Worm (Caenorhabditis elegans) whole organism, young adult: ENCODE results near the gene pcrg-1.

Experiments
- B0035.1 ChIP-seq: sonication (generic microtip); optimal IDR thresholded peaks from 2 replicates; lab custom pipeline; 2016; ENCODE audit warnings: missing genetic modification characterization, mild to moderate bottlenecking, missing compliant biosample characterization, missing genotype, missing genetic modification reagents
- F39B2.1 ChIP-seq: fragments of 200-800 bp; sonication (Bioruptor generic); IDR thresholded peaks from 2 replicates; pipeline ENCODE4 v1.3.6; 2022; ENCODE audit warnings: missing genetic modification reagents, missing genetic modification characterization, missing compliant biosample characterization
- F52B5.7 ChIP-seq: sonication (generic microtip); optimal IDR thresholded peaks from 2 replicates; lab custom pipeline; 2016; ENCODE audit warnings: mild to moderate bottlenecking, missing genetic modification characterization, missing compliant biosample characterization
- F55B11.4 ChIP-seq: sonication (generic microtip); optimal IDR thresholded peaks from 2 replicates; lab custom pipeline; 2016; ENCODE audit warnings: missing compliant biosample characterization, missing genetic modification characterization, borderline replicate concordance; ENCODE audit not compliant: insufficient read depth
- F57C9.4 ChIP-seq: sonication (generic microtip); optimal IDR thresholded peaks from 2 replicates; lab custom pipeline; 2017; ENCODE audit warnings: mild to moderate bottlenecking, missing genetic modification characterization, missing compliant biosample characterization
- T26A5.8 ChIP-seq: sonication (generic microtip); optimal IDR thresholded peaks from 2 replicates; lab custom pipeline; 2016; ENCODE audit warnings: missing genetic modification characterization, missing compliant biosample characterization
- Y53G8AR.9 ChIP-seq: fragments of 200-800 bp; sonication (Bioruptor generic); conservative IDR thresholded peaks from 2 replicates; pipeline ENCODE4 v1.3.6; 2022; ENCODE audit warnings: missing genetic modification reagents, missing genetic modification characterization, missing compliant biosample characterization
- Y95B8A.8 ChIP-seq: fragments of 200-800 bp; sonication (Bioruptor generic); IDR thresholded peaks from 2 replicates; pipeline ENCODE4 v1.3.6; 2022; ENCODE audit warnings: missing genetic modification reagents, missing genetic modification characterization, missing compliant biosample characterization
- atf-7 ChIP-seq: sonication (generic microtip); optimal IDR thresholded peaks from 2 replicates; lab custom pipeline; 2017; ENCODE audit warnings: mild to moderate bottlenecking, missing genetic modification characterization, missing compliant biosample characterization
- athp-1 ChIP-seq: sonication (generic microtip); optimal IDR thresholded peaks from 2 replicates; lab custom pipeline; 2017; ENCODE audit warnings: mild to moderate bottlenecking, missing genetic modification characterization, missing compliant biosample characterization
- attf-3 ChIP-seq: fragments of 200-800 bp; sonication (Bioruptor generic); conservative IDR thresholded peaks from 2 replicates; pipeline ENCODE4 v1.3.6; 2022; ENCODE audit warnings: missing genetic modification reagents, missing genetic modification characterization, missing compliant biosample characterization
- cebp-1 ChIP-seq, 2 experiments: fragments of 200-800 bp in 1 of 2; sonication (Bioruptor generic) in 1 of 2; sonication (generic microtip) in 1 of 2; IDR thresholded peaks in 1 of 2; optimal IDR thresholded peaks in 1 of 2; 2 replicates each; pipeline versions ENCODE4 v1.3.6 to Lab custom; 2017 to 2022; ENCODE audit warnings: missing compliant biosample characterization in 2 of 2, missing genetic modification characterization in 2 of 2, mild to moderate bottlenecking in 1 of 2, missing genetic modification reagents in 1 of 2, moderate library complexity in 1 of 2
- ceh-91 ChIP-seq: fragments of 200-800 bp; sonication (Bioruptor generic); IDR thresholded peaks from 2 replicates; pipeline ENCODE4 v1.3.6; 2022; ENCODE audit warnings: missing genetic modification reagents, missing genetic modification characterization, missing compliant biosample characterization
- chd-7 ChIP-seq: sonication (generic microtip); optimal IDR thresholded peaks from 2 replicates; lab custom pipeline; 2016; ENCODE audit warnings: mild to moderate bottlenecking, missing genetic modification characterization, moderate library complexity, missing compliant biosample characterization
- die-1 ChIP-seq: sonication (generic microtip); optimal IDR thresholded peaks from 2 replicates; lab custom pipeline; 2016; ENCODE audit warnings: missing genotype, mild to moderate bottlenecking, missing genetic modification characterization, missing compliant biosample characterization
- dpl-1 ChIP-seq: fragments of 150-350 bp; optimal IDR thresholded peaks from 2 replicates; lab custom pipeline; 2014; ENCODE audit warnings: missing biosample characterization, missing genetic modification reagents, missing genetic modification characterization
- egrh-3 ChIP-seq: fragments of 200-800 bp; sonication (Bioruptor generic); IDR thresholded peaks from 2 replicates; pipeline ENCODE4 v1.3.6; 2022; ENCODE audit warnings: missing genetic modification reagents, missing genetic modification characterization, missing compliant biosample characterization
- hlh-12 ChIP-seq: sonication (generic microtip); optimal IDR thresholded peaks from 2 replicates; lab custom pipeline; 2016; ENCODE audit warnings: missing genetic modification characterization, missing compliant biosample characterization
- hlh-26 ChIP-seq: fragments of 200-800 bp; sonication (Bioruptor generic); conservative IDR thresholded peaks from 2 replicates; pipeline ENCODE4 v1.3.6; 2022; ENCODE audit warnings: missing genetic modification reagents, missing genetic modification characterization, missing compliant biosample characterization
- hrde-1 ChIP-seq: sonication (generic microtip); optimal IDR thresholded peaks from 2 replicates; lab custom pipeline; 2016; ENCODE audit warnings: missing genetic modification characterization, mild to moderate bottlenecking, missing compliant biosample characterization, moderate library complexity, missing genotype, missing genetic modification reagents, borderline replicate concordance
- hsf-1 ChIP-seq: fragments of 200-800 bp; sonication (Bioruptor generic); IDR thresholded peaks from 2 replicates; pipeline ENCODE4 v1.3.6; 2022; ENCODE audit warnings: missing genetic modification reagents, missing genetic modification characterization, missing compliant biosample characterization
- lag-1 ChIP-seq: fragments of 200-800 bp; sonication (Bioruptor generic); IDR thresholded peaks from 2 replicates; pipeline ENCODE4 v1.3.6; 2022; ENCODE audit warnings: missing genetic modification reagents, missing genetic modification characterization, missing compliant biosample characterization
- let-526 ChIP-seq: fragments of 200-800 bp; sonication (Bioruptor generic); IDR thresholded peaks from 2 replicates; pipeline ENCODE4 v1.3.6; 2022; ENCODE audit warnings: missing genetic modification reagents, missing genetic modification characterization, missing compliant biosample characterization
- madf-10 ChIP-seq: sonication (generic microtip); optimal IDR thresholded peaks from 2 replicates; lab custom pipeline; 2016; ENCODE audit warnings: mild to moderate bottlenecking, missing genetic modification characterization, missing compliant biosample characterization
- madf-3 ChIP-seq: fragments of 200-800 bp; sonication (Bioruptor generic); IDR thresholded peaks from 2 replicates; pipeline ENCODE4 v1.3.6; 2022; ENCODE audit warnings: missing genetic modification reagents, missing genetic modification characterization, missing compliant biosample characterization
- madf-6 ChIP-seq: fragments of 200-800 bp; sonication (Bioruptor generic); IDR thresholded peaks from 2 replicates; pipeline ENCODE4 v1.3.6; 2022; ENCODE audit warnings: missing genetic modification reagents, missing genetic modification characterization, missing compliant biosample characterization
- mcd-1 ChIP-seq: fragments of 200-800 bp; sonication (Bioruptor generic); IDR thresholded peaks from 2 replicates; pipeline ENCODE4 v1.3.6; 2022; ENCODE audit warnings: missing genetic modification reagents, missing genetic modification characterization, missing compliant biosample characterization
- mel-28 ChIP-seq: sonication (generic microtip); optimal IDR thresholded peaks from 2 replicates; lab custom pipeline; 2016; ENCODE audit warnings: borderline replicate concordance, mild to moderate bottlenecking, missing genetic modification characterization, missing compliant biosample characterization
- mes-4 ChIP-seq: sonication (generic microtip); optimal IDR thresholded peaks from 2 replicates; lab custom pipeline; 2016; ENCODE audit warnings: missing genotype, missing genetic modification characterization, missing compliant biosample characterization
- nfya-1 ChIP-seq: sonication (generic microtip); optimal IDR thresholded peaks from 2 replicates; lab custom pipeline; 2017; ENCODE audit warnings: antibody characterized with exemption, missing compliant biosample characterization, missing genetic modification characterization, borderline replicate concordance; ENCODE audit not compliant: insufficient read depth
- nfya-2 ChIP-seq: fragments of 200-800 bp; sonication (Bioruptor generic); IDR thresholded peaks from 2 replicates; pipeline ENCODE4 v1.3.6; 2022; ENCODE audit warnings: missing genetic modification reagents, missing genetic modification characterization, missing compliant biosample characterization
- nhr-27 ChIP-seq: fragments of 200-800 bp; sonication (Bioruptor generic); optimal IDR thresholded peaks from 2 replicates; lab custom pipeline; 2018; ENCODE audit warnings: mild to moderate bottlenecking, missing genetic modification characterization, moderate library complexity, missing compliant biosample characterization
- nhr-80 ChIP-seq: sonication (generic microtip); optimal IDR thresholded peaks from 2 replicates; lab custom pipeline; 2016; ENCODE audit warnings: missing genetic modification characterization, missing compliant biosample characterization
- nhr-90 ChIP-seq: sonication (generic microtip); optimal IDR thresholded peaks from 2 replicates; lab custom pipeline; 2016; ENCODE audit warnings: missing genotype, mild to moderate bottlenecking, missing genetic modification characterization, missing compliant biosample characterization
- rcor-1 ChIP-seq: fragments of 200-800 bp; sonication (Bioruptor generic); IDR thresholded peaks from 2 replicates; pipeline ENCODE4 v1.3.6; 2022; ENCODE audit warnings: missing genetic modification reagents, missing genetic modification characterization, missing compliant biosample characterization
- snpc-1.1 ChIP-seq: sonication (generic microtip); optimal IDR thresholded peaks from 2 replicates; lab custom pipeline; 2017; ENCODE audit warnings: missing genetic modification characterization, mild to moderate bottlenecking, missing compliant biosample characterization, antibody characterized with exemption, moderate library complexity, missing genotype, missing genetic modification reagents; ENCODE audit not compliant: insufficient read depth
- snpc-3.4 ChIP-seq: sonication (generic microtip); optimal IDR thresholded peaks from 2 replicates; lab custom pipeline; 2017; ENCODE audit warnings: missing genetic modification characterization, mild to moderate bottlenecking, missing compliant biosample characterization, antibody characterized with exemption, moderate library complexity, missing genotype, missing genetic modification reagents
- tlf-1 ChIP-seq: fragments of 200-800 bp; sonication (Bioruptor generic); optimal IDR thresholded peaks from 2 replicates; lab custom pipeline; 2018; ENCODE audit warnings: mild to moderate bottlenecking, missing genetic modification characterization, missing compliant biosample characterization
- xnd-1 ChIP-seq: sonication (generic microtip); optimal IDR thresholded peaks from 2 replicates; lab custom pipeline; 2016; ENCODE audit warnings: missing genotype, missing genetic modification reagents, missing genetic modification characterization, missing compliant biosample characterization
- zfh-2 ChIP-seq: fragments of 200-800 bp; sonication (Bioruptor generic); conservative IDR thresholded peaks from 2 replicates; pipeline ENCODE4 v1.3.6; 2022; ENCODE audit warnings: missing genetic modification reagents, missing genetic modification characterization, missing compliant biosample characterization
- ztf-22 ChIP-seq: fragments of 200-800 bp; sonication (Bioruptor generic); optimal IDR thresholded peaks from 2 replicates; lab custom pipeline; 2018; ENCODE audit warnings: mild to moderate bottlenecking, missing genetic modification characterization, moderate library complexity, missing compliant biosample characterization
- ztf-26 ChIP-seq: sonication (generic microtip); optimal IDR thresholded peaks from 2 replicates; lab custom pipeline; 2017; ENCODE audit warnings: missing genetic modification characterization, missing compliant biosample characterization
- ztf-28 ChIP-seq: fragments of 200-800 bp; sonication (Bioruptor generic); IDR thresholded peaks from 2 replicates; pipeline ENCODE4 v1.3.6; 2022; ENCODE audit warnings: missing genetic modification reagents, missing genetic modification characterization, missing compliant biosample characterization

Gene pcrg-1

DNA sequence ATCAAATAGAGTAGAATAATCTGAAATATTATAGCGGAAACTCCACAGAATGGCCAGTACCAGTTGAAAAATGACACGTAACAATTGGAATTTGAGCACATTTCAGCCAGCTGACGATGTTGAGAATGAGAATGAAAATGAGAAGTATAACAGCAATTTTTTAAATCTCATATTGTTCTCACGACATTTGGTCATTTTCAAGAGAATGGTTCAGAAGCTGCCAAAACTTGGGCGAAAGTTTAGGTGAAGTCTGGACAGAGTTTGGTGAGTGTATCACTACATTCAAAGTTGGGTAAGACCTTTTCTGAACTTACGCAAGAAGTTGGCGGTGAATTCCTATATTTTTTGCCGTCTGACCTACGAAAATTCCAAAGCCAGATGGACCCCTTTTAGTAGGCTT is 4.6 kb downstream of the pcrg-1 start, which contains the start of gene srd-58:
Gene srd-58, minus strand, starts transcription at position 101 of the 400 bp plus-strand sequence.
- TF ChIP-seq athp-1, result no peak
- no peak for TF ChIP-seq mcd-1
- no peak for TF ChIP-seq nhr-90 (tag; lab: Kevin White, UChicago)
- TF ChIP-seq hsf-1 (GFP tag; lab: Robert Waterston, UW), result no peak

DNA sequence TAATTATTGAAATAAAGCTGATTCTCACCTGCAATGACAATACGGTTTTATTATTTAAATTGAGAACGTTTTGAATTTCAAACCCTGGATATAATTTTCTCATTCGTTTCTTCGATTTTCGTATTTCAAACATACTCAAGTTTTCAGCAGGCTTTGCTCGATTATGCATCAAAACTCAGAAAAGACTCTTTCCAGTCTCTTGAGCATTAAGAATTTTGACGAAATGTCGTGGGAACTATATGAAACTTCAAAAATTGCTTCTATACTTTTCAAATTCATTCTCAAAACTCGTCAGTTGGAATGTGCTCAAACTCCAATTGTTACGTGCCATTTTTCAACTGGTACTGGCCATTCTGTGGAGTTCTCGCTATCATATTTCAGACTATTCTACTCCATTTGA is 5.0 kb downstream of the pcrg-1 start, which contains the start of gene srd-59:
Gene srd-59, plus strand, starts transcription at position 301 of the 400 bp plus-strand sequence.
- TF ChIP-seq madf-10 (no peak), F52B5.7 (tag; lab: Kevin White, UChicago) (no peak), Y95B8A.8 (GFP tag; lab: Robert Waterston, UW) (no peak), ceh-91 (no peak), Y53G8AR.9 (GFP tag; lab: Robert Waterston, UW) (no peak), hlh-26 (GFP tag; lab: Robert Waterston, UW) (no peak), die-1 (tag; lab: Kevin White, UChicago) (no peak), ztf-28 (GFP tag; lab: Robert Waterston, UW) (no peak), atf-7 (tag; lab: Kevin White, UChicago) (no peak), nhr-27 (tag; lab: Kevin White, UChicago) (no peak), hrde-1 (no peak), F57C9.4 (tag; lab: Kevin White, UChicago) (no peak), F39B2.1 (GFP tag; lab: Robert Waterston, UW) (no peak), dpl-1 (GFP tag; lab: Kevin White, UChicago) (no peak), snpc-1.1 (tag; lab: Kevin White, UChicago) (no peak), B0035.1 (no peak), madf-3 (no peak), attf-3 (GFP tag; lab: Robert Waterston, UW) (no peak)
- TF ChIP-seq, all 124 proteins: peak for 0

DNA sequence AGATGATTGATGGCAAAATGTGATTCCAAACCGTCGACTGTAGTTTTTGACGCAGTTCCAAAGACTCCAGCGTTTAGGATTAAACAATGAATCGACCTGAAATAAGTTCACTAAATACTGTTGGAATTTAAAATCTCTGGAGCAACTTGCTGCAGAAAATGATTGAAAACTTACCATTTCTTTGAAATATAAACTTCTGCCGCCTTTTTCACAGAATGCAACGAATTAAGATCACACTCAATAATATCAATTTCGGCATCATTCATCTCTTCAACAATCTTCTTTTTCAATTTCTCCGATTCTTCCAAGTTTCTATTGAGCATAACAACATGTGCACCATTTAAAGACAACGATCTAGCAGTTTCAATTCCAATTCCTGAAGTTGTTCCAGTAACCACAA is 7.3 kb downstream of the pcrg-1 start:
- no peak for TF ChIP-seq snpc-3.4 (tag; lab: Kevin White, UChicago)
- no peak for TF ChIP-seq madf-6 (GFP tag; lab: Robert Waterston, UW)
- no peak for TF ChIP-seq ztf-26 (tag; lab: Kevin White, UChicago)
- TF ChIP-seq egrh-3 (GFP tag; lab: Robert Waterston, UW), result no peak
- no peak for TF ChIP-seq hrde-1
- no peak for TF ChIP-seq rcor-1 (GFP tag; lab: Robert Waterston, UW)
- no peak for TF ChIP-seq nfya-1 (tag; lab: Kevin White, UChicago)
- TF ChIP-seq chd-7, result no peak
- TF ChIP-seq ztf-22 (GFP tag; lab: Kevin White, UChicago), result no peak
- TF ChIP-seq lag-1 (GFP tag; lab: Robert Waterston, UW), result no peak

DNA sequence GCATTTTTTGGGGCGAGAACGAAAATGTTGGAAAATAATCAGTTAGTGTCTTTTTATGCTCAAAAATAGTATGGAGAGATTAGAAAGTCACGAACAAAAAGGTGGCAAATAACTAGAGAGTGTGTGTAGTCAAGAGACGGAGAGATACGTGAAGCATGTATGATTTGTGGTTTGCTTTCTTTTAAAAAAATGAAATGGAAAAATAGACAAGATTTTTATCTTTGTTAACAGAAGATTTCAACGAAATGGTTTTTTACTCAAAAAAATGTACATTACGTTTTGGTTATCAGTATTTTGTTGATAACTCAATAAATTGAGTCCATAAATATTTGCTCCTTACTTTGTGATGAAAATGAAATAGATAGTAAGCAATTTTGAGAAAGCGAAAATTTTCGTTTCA is 7.8 kb downstream of the pcrg-1 start, which contains the start of gene dhs-7:
Gene dhs-7, minus strand, starts transcription at position 277 of the 400 bp plus-strand sequence.
- peak; percentile 25 for TF ChIP-seq nhr-80
- TF ChIP-seq Y53G8AR.9 (GFP tag; lab: Robert Waterston, UW), result no peak

DNA sequence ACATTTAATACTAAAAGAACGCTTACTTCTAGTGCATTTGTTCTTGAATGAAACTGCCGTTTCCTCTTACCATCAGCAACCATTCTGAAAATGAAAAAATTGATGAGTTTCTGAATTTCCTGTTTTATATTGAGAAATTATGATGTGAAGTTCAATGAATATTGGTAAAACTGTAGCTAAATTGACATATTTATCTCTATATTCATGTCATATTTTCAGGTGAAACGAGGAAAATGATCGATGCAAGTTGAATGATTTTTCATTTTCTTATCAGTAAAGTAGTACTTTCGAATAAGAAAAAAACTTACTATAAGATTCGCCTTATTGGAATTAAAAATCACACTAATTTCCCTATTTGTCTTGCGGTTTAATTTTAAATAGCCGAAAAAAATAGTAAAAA is 9.8 kb downstream of the pcrg-1 start, which contains the start of gene E04F6.15:
Gene E04F6.15, minus strand, starts transcription at position 101 of the 400 bp plus-strand sequence.
- TF ChIP-seq tlf-1 (GFP tag; lab: Kevin White, UChicago), result no peak
- no peak for TF ChIP-seq nfya-2 (GFP tag; lab: Robert Waterston, UW)
- no peak for TF ChIP-seq zfh-2 (GFP tag; lab: Robert Waterston, UW)
- TF ChIP-seq ztf-26 (tag; lab: Kevin White, UChicago), result no peak
- no peak for TF ChIP-seq xnd-1
- no peak for TF ChIP-seq T26A5.8
- TF ChIP-seq hlh-12 (tag; lab: Kevin White, UChicago), result no peak
- TF ChIP-seq mel-28, result no peak
- TF ChIP-seq let-526 (GFP tag; lab: Robert Waterston, UW), result no peak
- no peak for TF ChIP-seq mes-4
- TF ChIP-seq cebp-1 (GFP tag; IDR thresholded peaks at IDR 0.05; lab: Robert Waterston, UW), result no peak
- no peak for TF ChIP-seq cebp-1 (tag; optimal IDR thresholded peaks at IDR 0.05; lab: Kevin White, UChicago)
- no peak for TF ChIP-seq F55B11.4
